Fruit fly (Drosophila melanogaster): ENCODE data around the gene mRpL23.

mRpL23 gene

DNA sequence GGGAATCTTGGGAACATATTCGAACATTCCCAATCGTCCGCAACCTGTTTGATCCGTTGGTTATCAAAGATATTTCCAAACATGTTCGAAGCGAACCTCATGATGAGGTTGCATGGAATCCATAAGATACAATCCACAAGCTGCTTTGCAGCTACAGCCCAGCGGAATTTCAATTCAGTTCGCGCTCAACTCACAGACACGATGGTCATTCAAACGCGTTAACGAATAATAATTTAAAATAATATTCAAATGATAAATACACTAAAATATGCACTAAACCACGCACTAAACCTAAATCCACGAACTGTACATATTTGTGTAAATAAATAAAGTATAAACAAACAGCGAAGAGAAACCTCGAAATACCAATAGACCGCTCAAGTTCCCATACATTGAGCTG, 14.3 kb upstream of the mRpL23 start (continued):
- TF ChIP-seq cato (GFP tag; optimal IDR thresholded peaks at IDR 0.05; ENCODE audit: borderline replicate concordance), result no peak
- no peak for TF ChIP-seq Dip3 (GFP tag; optimal IDR thresholded peaks at IDR 0.05)
- peak; percentile 44; the same call in 1 of the 4 replicates for TF ChIP-seq Dll (GFP tag; IDR thresholded peaks at IDR 0.05; ENCODE audit: partially characterized antibody)
- TF ChIP-seq BtbVII (GFP tag; optimal IDR thresholded peaks at IDR 0.05), result no peak
- no peak for TF ChIP-seq Asciz (GFP tag; optimal IDR thresholded peaks at IDR 0.05)
- no peak for TF ChIP-seq pros (GFP tag; optimal IDR thresholded peaks at IDR 0.05)
- no peak for TF ChIP-seq croc (GFP tag; conservative IDR thresholded peaks at IDR 0.05)
- no peak for TF ChIP-seq pb (GFP tag; optimal IDR thresholded peaks at IDR 0.05)
- TF ChIP-seq ap (GFP tag; IDR thresholded peaks at IDR 0.05), result no peak
- no peak for TF ChIP-seq CG6791 (GFP tag; IDR thresholded peaks at IDR 0.05; ENCODE audit: partially characterized antibody)
- TF ChIP-seq repo (GFP tag; optimal IDR thresholded peaks at IDR 0.05), result no peak
- no peak for TF ChIP-seq ranshi (GFP tag; IDR thresholded peaks at IDR 0.05)
- TF ChIP-seq CG10209 (GFP tag; optimal IDR thresholded peaks at IDR 0.05), result no peak
- TF ChIP-seq CG2116 (GFP tag; optimal IDR thresholded peaks at IDR 0.05), result no peak
- TF ChIP-seq pnt (GFP tag; optimal IDR thresholded peaks at IDR 0.05), result no peak
- no peak for TF ChIP-seq C15 (GFP tag; IDR thresholded peaks at IDR 0.05)
- TF ChIP-seq tup (GFP tag; optimal IDR thresholded peaks at IDR 0.05), result no peak
- no peak for TF ChIP-seq zf30C (GFP tag; optimal IDR thresholded peaks at IDR 0.05)
- TF ChIP-seq CG2889 (GFP tag; IDR thresholded peaks at IDR 0.05), result no peak
- no peak for TF ChIP-seq CG4404 (GFP tag; IDR thresholded peaks at IDR 0.05)
- TF ChIP-seq Taf1 (GFP tag; IDR thresholded peaks at IDR 0.05), result no peak
- TF ChIP-seq zen (tag; optimal IDR thresholded peaks at IDR 0.05), result no peak
- TF ChIP-seq kay (GFP tag; optimal IDR thresholded peaks at IDR 0.05), result no peak
- TF ChIP-seq unpg (GFP tag; optimal IDR thresholded peaks at IDR 0.05), result peak; percentile 1
- peak; percentile 89 for TF ChIP-seq sd (tag; optimal IDR thresholded peaks at IDR 0.05)
- TF ChIP-seq odd (GFP tag; optimal IDR thresholded peaks at IDR 0.05), result no peak
- TF ChIP-seq CG1233 (GFP tag; optimal IDR thresholded peaks at IDR 0.05), result no peak
- TF ChIP-seq lbe (GFP tag; optimal IDR thresholded peaks at IDR 0.05), result peak; percentile 38
- TF ChIP-seq CG4854 (GFP tag; optimal IDR thresholded peaks at IDR 0.05), result no peak
- TF ChIP-seq z (GFP tag; IDR thresholded peaks at IDR 0.05), result no peak
- no peak for TF ChIP-seq CG12942 (GFP tag; optimal IDR thresholded peaks at IDR 0.05)
- peak; percentile 11 for TF ChIP-seq CG15269 (tag; optimal IDR thresholded peaks at IDR 0.05)
- TF ChIP-seq Mrtf (GFP tag; IDR thresholded peaks at IDR 0.05), result no peak
- no peak for TF ChIP-seq CG6854 (GFP tag; optimal IDR thresholded peaks at IDR 0.05)
- peak; percentile 8 for TF ChIP-seq Hmr (GFP tag; optimal IDR thresholded peaks at IDR 0.05)
- no peak for TF ChIP-seq CG18599 (GFP tag; optimal IDR thresholded peaks at IDR 0.05)
- peak; percentile 14; the same call in 1 of the 2 replicates for TF ChIP-seq stc (GFP tag; IDR thresholded peaks at IDR 0.05)
- TF ChIP-seq Lhr (GFP tag; optimal IDR thresholded peaks at IDR 0.05), result no peak
- no peak for TF ChIP-seq Nf-YB (GFP tag; optimal IDR thresholded peaks at IDR 0.05)
- peak in 1 of 2 experiments; percentile 75 for TF ChIP-seq eve (GFP tag; optimal IDR thresholded peaks at IDR 0.05)
- TF ChIP-seq gcm (GFP tag; optimal IDR thresholded peaks at IDR 0.05), result peak; percentile 30
- TF ChIP-seq ara (GFP tag; IDR thresholded peaks at IDR 0.05), result no peak
- no peak for TF ChIP-seq MTF-1 (GFP tag; optimal IDR thresholded peaks at IDR 0.05; ENCODE audit: borderline replicate concordance)
- no peak for TF ChIP-seq NK7.1 (GFP tag; optimal IDR thresholded peaks at IDR 0.05)
- no peak for TF ChIP-seq bigmax (GFP tag; optimal IDR thresholded peaks at IDR 0.05)
- TF ChIP-seq CG9437 (GFP tag; optimal IDR thresholded peaks at IDR 0.05), result no peak
- TF ChIP-seq pum (GFP tag; optimal IDR thresholded peaks at IDR 0.05), result no peak
- peak; percentile 99 for TF ChIP-seq CG5180 (GFP tag; optimal IDR thresholded peaks at IDR 0.05)
- TF ChIP-seq CG9727 (GFP tag; optimal IDR thresholded peaks at IDR 0.05), result no peak
- TF ChIP-seq CG15011 (GFP tag; optimal IDR thresholded peaks at IDR 0.05), result no peak
- TF ChIP-seq zfh1 (GFP tag; IDR thresholded peaks at IDR 0.05), result no peak

All from whole organism, embryonic.